Fruit fly (Drosophila melanogaster): ENCODE measurements around the gene Eig71Ef.

The Eig71Ef gene

dm6 chr3L:15690711-15691591 lies 33.8 kb upstream of the Eig71Ef start (continued):
- peak; percentile 70 for TF ChIP-seq Meics (GFP tag; optimal IDR thresholded peaks at IDR 0.05)
- no peak for TF ChIP-seq stc (GFP tag; IDR thresholded peaks at IDR 0.05)
- TF ChIP-seq disco-r (GFP tag; optimal IDR thresholded peaks at IDR 0.05) = peak; percentile 1
- TF ChIP-seq CG7556 (GFP tag; optimal IDR thresholded peaks at IDR 0.05) = peak; percentile 65
- TF ChIP-seq CG32772 (GFP tag; IDR thresholded peaks at IDR 0.05) = no peak
- no peak for TF ChIP-seq Mad (GFP tag; optimal IDR thresholded peaks at IDR 0.05)
- TF ChIP-seq CG12299 (tag; optimal IDR thresholded peaks at IDR 0.05) = peak; percentile 3
- TF ChIP-seq CG8944 (GFP tag; optimal IDR thresholded peaks at IDR 0.05) = no peak
- no peak for TF ChIP-seq crol (GFP tag; IDR thresholded peaks at IDR 0.05)
- peak; percentile 18 for TF ChIP-seq scrt (GFP tag; optimal IDR thresholded peaks at IDR 0.05)
- TF ChIP-seq so (GFP tag; IDR thresholded peaks at IDR 0.05) = peak; percentile 28; the same call in 1 of the 3 replicates
- no peak for TF ChIP-seq yki (optimal IDR thresholded peaks at IDR 0.05)
- no peak for TF ChIP-seq lov (optimal IDR thresholded peaks at IDR 0.05)
- no peak for TF ChIP-seq lov (GFP tag; IDR thresholded peaks at IDR 0.05)
- TF ChIP-seq NC2β (GFP tag; optimal IDR thresholded peaks at IDR 0.05) = no peak
- no peak for TF ChIP-seq Dip2 (GFP tag; IDR thresholded peaks at IDR 0.05)
- no peak for TF ChIP-seq CG9609 (GFP tag; optimal IDR thresholded peaks at IDR 0.05)
- no peak for TF ChIP-seq CG4707 (GFP tag; optimal IDR thresholded peaks at IDR 0.05)
- no peak for TF ChIP-seq Hmx (GFP tag; optimal IDR thresholded peaks at IDR 0.05)
- no peak for TF ChIP-seq Atf6 (GFP tag; IDR thresholded peaks at IDR 0.05)
- no peak for TF ChIP-seq CG4854 (GFP tag; optimal IDR thresholded peaks at IDR 0.05)
- no peak for TF ChIP-seq Lim3 (GFP tag; IDR thresholded peaks at IDR 0.05)
- no peak for TF ChIP-seq CG13894 (tag; optimal IDR thresholded peaks at IDR 0.05)
- no peak for TF ChIP-seq Optix (GFP tag; IDR thresholded peaks at IDR 0.05)
- no peak for TF ChIP-seq CG2889 (GFP tag; IDR thresholded peaks at IDR 0.05)
- peak; percentile 54 for TF ChIP-seq CG6813 (GFP tag; optimal IDR thresholded peaks at IDR 0.05)
- TF ChIP-seq Ravus (GFP tag; IDR thresholded peaks at IDR 0.05) = no peak
- no peak for TF ChIP-seq MBD-R2 (GFP tag; IDR thresholded peaks at IDR 0.05)
- no peak for TF ChIP-seq HLH54F (GFP tag; optimal IDR thresholded peaks at IDR 0.05)
- no peak for TF ChIP-seq schlank (tag; optimal IDR thresholded peaks at IDR 0.05)
- TF ChIP-seq Usf (GFP tag; optimal IDR thresholded peaks at IDR 0.05) = no peak
- no peak for TF ChIP-seq Dref (GFP tag; IDR thresholded peaks at IDR 0.05)
- TF ChIP-seq D (optimal IDR thresholded peaks at IDR 0.05) = peak; percentile 30
- TF ChIP-seq D (GFP tag; optimal IDR thresholded peaks at IDR 0.05) = peak; percentile 64
- no peak for TF ChIP-seq CG43689 (GFP tag; IDR thresholded peaks at IDR 0.05)
- TF ChIP-seq CG12219 (GFP tag; optimal IDR thresholded peaks at IDR 0.05) = no peak
- TF ChIP-seq toy (GFP tag; IDR thresholded peaks at IDR 0.05) = no peak
- no peak for TF ChIP-seq Elba2 (GFP tag; optimal IDR thresholded peaks at IDR 0.05)
- TF ChIP-seq dan (GFP tag; IDR thresholded peaks at IDR 0.05) = no peak
- no peak for TF ChIP-seq lbe (GFP tag; optimal IDR thresholded peaks at IDR 0.05)
- TF ChIP-seq sc (optimal IDR thresholded peaks at IDR 0.05) = no peak
- no peak for TF ChIP-seq sc (GFP tag; optimal IDR thresholded peaks at IDR 0.05)
- TF ChIP-seq CG11696 (GFP tag; IDR thresholded peaks at IDR 0.05) = no peak
- TF ChIP-seq sob (GFP tag; IDR thresholded peaks at IDR 0.05) = no peak
- no peak for TF ChIP-seq chif (GFP tag; optimal IDR thresholded peaks at IDR 0.05)
- TF ChIP-seq ranshi (GFP tag; IDR thresholded peaks at IDR 0.05) = 0 out of 2 replicates have a peak, but pooled peaks have one; percentile 36
- peak; percentile 73 for TF ChIP-seq CG8924 (tag; optimal IDR thresholded peaks at IDR 0.05)
- peak; percentile 35 for TF ChIP-seq org-1 (GFP tag; optimal IDR thresholded peaks at IDR 0.05)
- no peak for TF ChIP-seq az2 (GFP tag; optimal IDR thresholded peaks at IDR 0.05)
- TF ChIP-seq ap (GFP tag; IDR thresholded peaks at IDR 0.05) = no peak
- TF ChIP-seq CG1603 (tag; optimal IDR thresholded peaks at IDR 0.05) = peak; percentile 56
- TF ChIP-seq Rfx (GFP tag; IDR thresholded peaks at IDR 0.05) = no peak; the same call in 1 of the 2 replicates
- no peak for TF ChIP-seq fru (optimal IDR thresholded peaks at IDR 0.05)

All from whole organism, embryonic.